Worm (Caenorhabditis elegans): ENCODE data around the gene lgc-20.
A peak's percentile ranks its signal among the peaks of the same experiment; 100 is the strongest.

Gene lgc-20

DNA sequence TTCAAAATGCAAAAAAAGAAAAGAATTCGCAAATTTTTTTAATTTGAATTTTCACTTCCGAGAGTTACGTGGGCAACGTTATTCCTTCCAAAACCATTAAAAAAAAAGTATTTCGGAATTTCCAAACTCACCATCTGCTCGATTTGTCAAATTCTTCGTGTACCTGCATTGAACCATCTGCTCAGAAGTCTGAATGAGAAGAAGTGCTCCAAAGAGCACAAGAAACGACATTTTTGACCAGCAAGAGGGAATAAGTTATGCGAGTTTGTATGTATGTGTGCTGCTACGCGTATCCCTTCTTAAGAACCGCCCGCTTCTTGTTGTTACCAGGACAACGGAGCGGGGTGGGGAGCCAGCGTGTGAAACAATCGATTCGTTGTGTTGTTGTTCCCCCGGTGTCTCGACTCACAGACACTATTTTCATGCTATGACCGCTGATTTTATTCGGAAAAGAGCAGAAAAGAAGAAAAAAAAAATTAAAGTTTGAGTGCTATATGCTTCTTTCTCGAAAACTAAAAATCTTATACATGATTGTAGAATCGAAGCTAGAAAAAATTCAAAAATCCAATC, at the start of gene lgc-20:
Gene lgc-20 (minus strand): TSS at position 311 of the 570 bp plus-strand sequence.
- no peak for TF ChIP-seq him-1 (tag; optimal IDR thresholded peaks at IDR 0.05)
- TF ChIP-seq W03F9.2 (tag; optimal IDR thresholded peaks at IDR 0.05) = no peak
- TF ChIP-seq dao-5 (tag; optimal IDR thresholded peaks at IDR 0.05) = no peak

DNA sequence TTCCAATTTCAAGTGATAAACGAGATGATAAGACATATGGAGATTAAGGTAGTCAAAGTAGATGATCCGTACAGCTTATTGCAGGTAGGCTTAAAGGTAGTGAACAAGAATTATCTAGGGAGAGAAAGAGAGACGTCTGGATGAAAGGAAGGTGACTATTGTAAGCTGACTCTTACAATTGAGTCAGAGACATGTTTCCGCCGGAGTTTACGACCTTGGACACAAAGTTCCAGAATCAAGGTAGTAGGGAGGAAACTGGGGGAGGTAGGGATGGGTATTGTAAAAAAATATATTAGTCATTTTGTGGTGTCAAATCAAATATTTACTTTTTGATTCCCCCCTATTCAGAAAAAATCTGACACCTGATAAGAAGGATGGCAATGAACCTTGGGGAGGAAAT, 49.0 kb upstream of the lgc-20 start:
- no peak for TF ChIP-seq him-1 (tag; optimal IDR thresholded peaks at IDR 0.05)
- TF ChIP-seq dao-5 (tag; optimal IDR thresholded peaks at IDR 0.05) = no peak
- TF ChIP-seq W03F9.2 (tag; optimal IDR thresholded peaks at IDR 0.05) = no peak

ce11 chrII:11390865-11391264, 47.5 kb upstream of the lgc-20 start, which contains the start of gene shn-1:
Gene shn-1, minus strand, starts transcription at chrII:11390965.
- no peak for TF ChIP-seq him-1 (tag; optimal IDR thresholded peaks at IDR 0.05)
- no peak for TF ChIP-seq dao-5 (tag; optimal IDR thresholded peaks at IDR 0.05)
- TF ChIP-seq W03F9.2 (tag; optimal IDR thresholded peaks at IDR 0.05) = no peak

DNA sequence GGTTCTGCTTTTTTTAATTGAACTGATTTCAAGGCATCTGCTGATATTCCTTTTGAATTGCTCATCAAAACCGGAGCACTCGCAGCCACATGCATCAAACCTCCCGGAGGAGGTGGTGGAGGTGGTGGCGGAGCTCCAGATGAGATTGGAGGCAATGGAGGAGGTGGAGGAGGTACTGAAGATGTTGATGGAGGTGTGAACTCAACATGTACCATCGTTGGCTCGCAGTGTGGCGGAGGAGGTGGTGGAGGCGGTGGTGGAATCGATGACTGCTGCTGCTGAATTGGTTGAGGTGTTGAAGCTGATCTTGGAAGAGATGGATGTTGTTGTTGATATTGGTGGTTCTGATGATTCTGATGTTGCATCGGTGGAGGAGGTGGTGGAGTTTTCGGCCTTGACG, 43.5 kb upstream of the lgc-20 start:
- no peak for TF ChIP-seq him-1 (tag; optimal IDR thresholded peaks at IDR 0.05)
- TF ChIP-seq dao-5 (tag; optimal IDR thresholded peaks at IDR 0.05) = no peak
- TF ChIP-seq W03F9.2 (tag; optimal IDR thresholded peaks at IDR 0.05) = no peak

ce11 chrII:11384099-11384498, 40.7 kb upstream of the lgc-20 start:
- TF ChIP-seq him-1 (tag; optimal IDR thresholded peaks at IDR 0.05) = no peak
- TF ChIP-seq W03F9.2 (tag; optimal IDR thresholded peaks at IDR 0.05) = no peak
- no peak for TF ChIP-seq dao-5 (tag; optimal IDR thresholded peaks at IDR 0.05)

DNA sequence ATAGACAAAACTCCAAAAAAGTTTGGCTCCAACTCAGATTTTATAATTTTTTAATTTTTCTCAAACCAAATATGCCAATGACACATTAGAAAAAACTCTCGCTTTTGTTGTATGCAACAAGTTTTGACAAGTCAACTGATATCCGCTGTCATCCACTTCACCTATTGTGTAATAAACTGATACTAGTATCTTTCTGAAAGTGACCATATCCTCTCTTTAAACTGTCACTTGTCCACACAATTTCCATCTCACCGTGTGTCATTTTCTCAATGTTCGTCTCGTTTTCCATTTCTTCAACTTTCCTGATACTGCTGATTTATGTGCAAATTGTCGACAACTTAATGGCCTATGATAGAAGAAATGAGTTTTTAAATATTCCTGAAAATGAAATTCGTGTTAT, 39.6 kb upstream of the lgc-20 start, which contains the start of the genes C33B4.5 and C33B4.4:
Gene C33B4.5 (plus strand): TSS at position 270 of the 400 bp plus-strand sequence.
Gene C33B4.4 (minus strand): TSS at position 385 of the 400 bp plus-strand sequence.
- TF ChIP-seq W03F9.2 (tag; optimal IDR thresholded peaks at IDR 0.05) (no peak), him-1 (tag; optimal IDR thresholded peaks at IDR 0.05) (no peak), dao-5 (tag; optimal IDR thresholded peaks at IDR 0.05) (no peak)

- no peak for TF ChIP-seq dao-5 (tag; optimal IDR thresholded peaks at IDR 0.05)
- TF ChIP-seq W03F9.2 (tag; optimal IDR thresholded peaks at IDR 0.05) = no peak
- no peak for TF ChIP-seq him-1 (tag; optimal IDR thresholded peaks at IDR 0.05)
These were observed 34.3 kb upstream of the lgc-20 start for ce11 chrII:11377700-11378099.

DNA sequence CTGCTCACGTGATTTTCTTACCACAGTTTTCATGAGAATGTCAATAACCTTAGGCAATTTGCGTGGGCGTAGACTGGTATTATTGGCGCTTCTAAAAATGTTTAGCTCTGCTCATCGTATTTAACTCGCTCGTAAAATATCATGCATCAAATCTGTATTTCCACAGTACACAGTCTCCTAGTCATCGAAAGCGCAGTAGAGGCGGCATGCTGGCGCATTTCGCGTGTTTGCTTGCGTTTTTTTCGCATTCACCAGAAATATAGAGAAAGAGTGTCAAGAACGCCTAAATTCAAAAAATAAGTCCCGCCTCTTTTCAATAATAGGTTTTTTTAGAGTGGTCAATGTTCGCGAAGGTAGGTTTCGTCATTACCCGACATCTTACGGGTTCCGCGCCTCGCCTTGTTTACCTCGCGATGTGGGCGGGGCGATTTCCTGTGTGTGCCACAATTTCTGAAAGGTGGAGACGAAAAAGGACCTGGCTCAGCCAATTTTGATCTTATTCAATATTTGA, 33.2 kb upstream of the lgc-20 start:
- TF ChIP-seq dao-5 (tag; optimal IDR thresholded peaks at IDR 0.05) = no peak
- TF ChIP-seq him-1 (tag; optimal IDR thresholded peaks at IDR 0.05) = no peak
- TF ChIP-seq W03F9.2 (tag; optimal IDR thresholded peaks at IDR 0.05) = peak; percentile 10

DNA sequence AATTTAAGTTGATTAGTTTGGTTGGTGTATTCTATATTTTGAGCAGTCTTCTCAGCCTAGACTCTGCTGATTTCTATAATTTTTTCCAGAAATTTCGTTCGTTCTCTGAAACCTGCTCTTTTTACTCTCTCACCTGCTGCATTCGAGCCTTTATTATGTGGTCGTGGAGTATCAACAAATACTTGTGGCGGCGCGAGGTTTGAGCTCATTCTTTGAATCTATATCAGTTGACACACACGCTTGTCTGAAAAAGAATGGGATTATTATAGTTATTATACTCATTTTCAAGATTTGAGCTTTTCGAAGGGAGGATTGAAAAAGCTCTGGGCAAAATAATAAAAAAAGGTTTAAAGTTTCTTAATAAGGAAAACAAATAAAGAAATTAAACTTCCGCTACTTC, 32.6 kb upstream of the lgc-20 start:
- no peak for TF ChIP-seq W03F9.2 (tag; optimal IDR thresholded peaks at IDR 0.05)
- TF ChIP-seq him-1 (tag; optimal IDR thresholded peaks at IDR 0.05) = no peak
- no peak for TF ChIP-seq dao-5 (tag; optimal IDR thresholded peaks at IDR 0.05)

DNA sequence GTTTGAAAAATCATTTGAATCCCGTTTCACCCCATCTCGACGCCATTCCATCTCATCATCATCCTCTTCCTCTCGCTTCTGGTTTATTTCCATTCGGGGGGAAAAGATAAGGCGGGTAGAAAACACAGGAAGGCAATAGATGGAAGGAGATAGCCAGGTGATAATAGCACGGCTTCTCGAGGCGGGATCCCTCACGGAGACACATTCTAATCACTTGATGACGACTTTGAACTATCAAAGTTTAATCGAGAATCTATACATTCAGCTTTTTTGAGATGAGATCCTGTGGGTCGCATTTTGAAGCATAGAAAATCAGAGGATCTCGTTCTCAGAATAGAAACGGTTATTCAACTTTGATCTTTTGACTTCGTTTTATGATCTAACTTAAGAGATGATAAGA, 28.6 kb upstream of the lgc-20 start, which contains the start of gene C33B4.2:
Gene C33B4.2 (minus strand): TSS at position 165 of the 400 bp plus-strand sequence.
- TF ChIP-seq dao-5 (tag; optimal IDR thresholded peaks at IDR 0.05) (no peak), him-1 (tag; optimal IDR thresholded peaks at IDR 0.05) (no peak), W03F9.2 (tag; optimal IDR thresholded peaks at IDR 0.05) (no peak)

DNA sequence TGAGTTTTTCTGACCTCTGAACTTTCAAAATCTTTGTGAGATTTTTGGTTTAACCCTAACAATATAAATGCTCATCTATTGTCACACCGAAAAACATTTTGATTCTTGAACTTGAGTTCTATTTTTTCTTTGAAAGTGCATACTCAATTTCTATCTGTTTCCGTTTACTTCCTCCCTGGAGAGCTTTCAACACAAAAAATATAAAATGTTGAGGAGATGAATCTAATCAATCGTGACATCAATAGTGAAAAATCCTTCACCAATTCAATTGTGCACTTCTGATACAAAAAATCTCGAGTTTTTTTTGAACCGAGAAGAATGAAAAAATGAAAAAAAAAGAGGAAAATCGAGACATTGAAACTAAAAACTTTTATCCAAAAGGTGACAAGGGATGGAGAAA, 18.3 kb upstream of the lgc-20 start:
- no peak for TF ChIP-seq dao-5 (tag; optimal IDR thresholded peaks at IDR 0.05)
- no peak for TF ChIP-seq W03F9.2 (tag; optimal IDR thresholded peaks at IDR 0.05)
- TF ChIP-seq him-1 (tag; optimal IDR thresholded peaks at IDR 0.05) = no peak

DNA sequence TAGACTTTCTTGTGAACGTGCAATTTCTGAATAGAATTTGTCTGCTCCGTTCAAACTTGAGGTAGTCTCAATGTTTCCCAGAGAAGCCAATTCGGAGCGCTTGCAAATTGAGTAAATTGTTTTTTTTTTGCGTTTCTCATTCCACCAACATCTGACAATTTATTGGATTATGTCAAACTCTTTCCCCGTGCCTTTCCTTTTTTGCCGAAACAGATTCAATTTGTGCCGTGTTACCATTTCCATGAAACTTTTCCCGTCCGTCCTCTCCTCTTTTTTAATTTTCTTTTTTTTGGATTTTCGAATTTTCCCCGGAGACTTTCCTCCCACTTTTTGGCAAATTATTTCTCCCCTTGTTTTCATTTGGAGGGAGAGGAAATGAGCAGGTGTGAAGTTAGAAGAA, 10.1 kb upstream of the lgc-20 start:
- TF ChIP-seq W03F9.2 (tag; optimal IDR thresholded peaks at IDR 0.05) = no peak
- TF ChIP-seq dao-5 (tag; optimal IDR thresholded peaks at IDR 0.05) = no peak
- no peak for TF ChIP-seq him-1 (tag; optimal IDR thresholded peaks at IDR 0.05)

ce11 chrII:11351599-11351998, 8.2 kb upstream of the lgc-20 start, which contains the start of gene clh-2:
Gene clh-2, plus strand, starts transcription at chrII:11351899.
- TF ChIP-seq W03F9.2 (tag; optimal IDR thresholded peaks at IDR 0.05) = no peak
- TF ChIP-seq him-1 (tag; optimal IDR thresholded peaks at IDR 0.05) = no peak

DNA sequence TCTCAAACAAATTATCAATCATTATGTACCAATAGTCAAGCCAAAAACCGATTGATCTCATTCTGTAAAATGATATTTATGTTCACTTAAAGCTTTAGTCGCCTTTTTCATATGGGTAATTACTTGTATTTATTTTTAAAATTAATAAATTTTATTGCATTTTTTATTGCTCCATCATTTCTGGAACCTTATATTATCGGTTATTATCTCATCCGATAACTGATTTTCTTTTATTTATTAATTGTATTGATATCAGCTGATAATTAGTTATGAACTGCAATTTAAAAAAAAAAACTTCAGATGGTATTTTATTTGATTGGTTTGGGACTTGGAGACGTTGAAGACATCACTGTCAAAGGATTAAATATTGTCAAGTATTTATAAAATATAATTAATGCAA, 6.5 kb upstream of the lgc-20 start, which contains the start of gene dph-5:
Gene dph-5 (plus strand): TSS at position 301 of the 400 bp plus-strand sequence.
- TF ChIP-seq dao-5 (tag; optimal IDR thresholded peaks at IDR 0.05) = no peak
- no peak for TF ChIP-seq him-1 (tag; optimal IDR thresholded peaks at IDR 0.05)
- no peak for TF ChIP-seq W03F9.2 (tag; optimal IDR thresholded peaks at IDR 0.05)

Measured in whole organism, L4/young adult.